Worm (Caenorhabditis elegans) whole organism, young adult: ENCODE measurements around the gene chs-2.

Experiments
- ama-1 ChIP-seq, 3 experiments: fragments of 150-350 bp in 1 of 3; sonication (generic microtip) in 2 of 3; optimal IDR thresholded peaks; 2 replicates each; lab custom pipeline; 2014 to 2018; ENCODE audit warnings: missing biosample characterization in 2 of 3, missing genetic modification characterization in 2 of 3, missing genetic modification reagents in 2 of 3
- ceh-58 ChIP-seq: fragments of 200-800 bp; sonication (Bioruptor generic); IDR thresholded peaks from 2 replicates; pipeline ENCODE4 v1.3.6; 2022; ENCODE audit warnings: missing genetic modification characterization, missing compliant biosample characterization
- egl-18 ChIP-seq: fragments of 200-800 bp; sonication (Bioruptor generic); IDR thresholded peaks from 2 replicates; pipeline ENCODE4 v1.3.6; 2022; ENCODE audit warnings: missing genetic modification reagents, missing genetic modification characterization, missing compliant biosample characterization
- him-1 ChIP-seq: sonication (generic microtip); optimal IDR thresholded peaks from 2 replicates; lab custom pipeline; 2016; ENCODE audit warnings: missing genotype, missing genetic modification reagents, missing genetic modification characterization, missing compliant biosample characterization
- nhr-80 ChIP-seq: sonication (generic microtip); optimal IDR thresholded peaks from 2 replicates; lab custom pipeline; 2016; ENCODE audit warnings: missing genetic modification characterization, missing compliant biosample characterization
- rec-8 ChIP-seq, 2 experiments: sonication (generic microtip); optimal IDR thresholded peaks; 2 replicates each; lab custom pipeline; 2016; ENCODE audit warnings: mild to moderate bottlenecking in 2 of 2, missing genetic modification characterization in 2 of 2, missing genetic modification reagents in 2 of 2, missing genotype in 2 of 2, missing biosample characterization in 1 of 2, missing compliant biosample characterization in 1 of 2, moderate library complexity in 1 of 2
- zfh-2 ChIP-seq: fragments of 200-800 bp; sonication (Bioruptor generic); conservative IDR thresholded peaks from 2 replicates; pipeline ENCODE4 v1.3.6; 2022; ENCODE audit warnings: missing genetic modification reagents, missing genetic modification characterization, missing compliant biosample characterization
- zim-3 ChIP-seq: sonication (generic microtip); optimal IDR thresholded peaks from 2 replicates; lab custom pipeline; 2017; ENCODE audit warnings: mild to moderate bottlenecking, missing genetic modification characterization, moderate library complexity, missing compliant biosample characterization
- ztf-28 ChIP-seq: fragments of 200-800 bp; sonication (Bioruptor generic); IDR thresholded peaks from 2 replicates; pipeline ENCODE4 v1.3.6; 2022; ENCODE audit warnings: missing genetic modification reagents, missing genetic modification characterization, missing compliant biosample characterization
- ztf-6 ChIP-seq: fragments of 200-800 bp; sonication (Bioruptor generic); IDR thresholded peaks from 2 replicates; pipeline ENCODE4 v1.3.6; 2022; ENCODE audit warnings: missing genetic modification reagents, missing genetic modification characterization, missing compliant biosample characterization

DNA sequence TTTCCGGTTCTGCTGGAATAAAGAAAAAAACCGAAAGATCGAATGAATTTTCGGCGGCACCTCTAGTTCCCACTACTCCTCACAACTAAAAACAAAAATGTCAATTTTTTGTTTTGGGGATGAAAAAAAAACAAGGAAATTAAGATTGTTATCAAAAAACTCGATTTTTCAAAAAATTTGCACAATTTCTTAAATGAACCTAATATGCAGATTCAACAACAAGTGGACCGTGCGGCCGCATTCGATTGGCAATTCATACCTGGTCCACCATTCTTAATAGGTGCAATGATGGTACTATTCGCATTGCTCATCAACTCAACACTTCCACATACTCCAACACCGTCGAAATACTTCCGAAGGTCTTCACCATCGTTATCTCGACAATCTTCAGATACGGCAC, 45.3 kb upstream of the chs-2 start:
- TF ChIP-seq ceh-58 (no peak), ama-1 (optimal IDR thresholded peaks at IDR 0.05; lab: Kevin White, UChicago) (no peak), ama-1 (GFP tag; optimal IDR thresholded peaks at IDR 0.05; lab: Kevin White, UChicago) (no peak), zfh-2 (GFP tag; lab: Robert Waterston, UW) (no peak), rec-8 (tag; optimal IDR thresholded peaks at IDR 0.05; lab: Kevin White, UChicago) (no peak), ztf-28 (no peak), zim-3 (tag; lab: Kevin White, UChicago) (no peak), ztf-6 (GFP tag; lab: Robert Waterston, UW) (no peak), egl-18 (GFP tag; lab: Robert Waterston, UW) (no peak), nhr-80 (tag; lab: Kevin White, UChicago) (no peak), him-1 (tag; lab: Kevin White, UChicago) (no peak)
